Fruit fly (Drosophila melanogaster) whole organism: ENCODE data around the gene TfIIEalpha.

Experiments
- CG8478 ChIP-seq: fragments of >200 bp; optimal IDR thresholded peaks from 2 replicates; lab custom pipeline; 2018; ENCODE audit warnings: inconsistent platforms
- pan ChIP-seq: fragments of >200 bp; optimal IDR thresholded peaks from 2 replicates; lab custom pipeline; 2017
- psq ChIP-seq: fragments of >200 bp; optimal IDR thresholded peaks from 2 replicates; lab custom pipeline; 2017
- usp ChIP-seq: fragments of >200 bp; optimal IDR thresholded peaks from 2 replicates; lab custom pipeline; 2017; ENCODE audit warnings: missing biosample characterization, missing genetic modification characterization, mixed read lengths

- no peak for TF ChIP-seq pan (lab: Kevin White, UChicago)
- TF ChIP-seq usp (GFP tag; lab: Kevin White, UChicago) = no peak
- no peak for TF ChIP-seq psq (lab: Kevin White, UChicago)
- no peak for TF ChIP-seq CG8478 (lab: Kevin White, UChicago)
Measured at dm6 chr3L:11691203-11691797, 9.5 kb downstream of the TfIIEalpha start, which contains the start of the genes Pldn and CG14135.
